Fruit fly (Drosophila melanogaster) whole organism, prepupa: ENCODE data around the gene mub.
A peak's percentile ranks its signal among the peaks of the same experiment; 100 is the strongest.

ENCODE experiments used
- Blimp-1 ChIP-seq: fragments of 200-800 bp; sonication (Bioruptor generic); optimal IDR thresholded peaks from 3 replicates; lab custom pipeline; 2017; ENCODE audit warnings: missing biosample characterization, missing genetic modification characterization, mild to moderate bottlenecking, moderate library complexity, missing genetic modification reagents
- CG10631 ChIP-seq: fragments of 200-800 bp; sonication (Bioruptor generic); optimal IDR thresholded peaks from 2 replicates; lab custom pipeline; 2016; ENCODE audit warnings: missing biosample characterization, missing genetic modification characterization
- CG10669 ChIP-seq: fragments of 200-800 bp; sonication (Bioruptor generic); optimal IDR thresholded peaks from 3 replicates; lab custom pipeline; 2018; ENCODE audit warnings: missing biosample characterization, mild to moderate bottlenecking, missing genetic modification characterization, moderate library complexity
- CG11294 ChIP-seq: fragments of 200-800 bp; sonication (Bioruptor generic); IDR thresholded peaks from 2 replicates; pipeline ENCODE4 v1.3.6; 2022; ENCODE audit warnings: missing biosample characterization, missing genetic modification characterization
- CG11762 ChIP-seq: fragments of 200-800 bp; sonication (Bioruptor generic); optimal IDR thresholded peaks from 3 replicates; lab custom pipeline; 2016; ENCODE audit warnings: missing biosample characterization, missing genetic modification characterization; ENCODE audit not compliant: insufficient read depth
- CG11902 ChIP-seq: fragments of 200-800 bp; sonication (Bioruptor generic); optimal IDR thresholded peaks from 3 replicates; lab custom pipeline; 2016; ENCODE audit warnings: missing biosample characterization, missing genetic modification characterization
- CG1621 ChIP-seq: fragments of 200-800 bp; sonication (Bioruptor generic); optimal IDR thresholded peaks from 3 replicates; lab custom pipeline; 2018; ENCODE audit warnings: missing biosample characterization, mild to moderate bottlenecking, missing genetic modification characterization
- CG16779 ChIP-seq: fragments of 200-800 bp; sonication (Bioruptor generic); optimal IDR thresholded peaks from 3 replicates; lab custom pipeline; 2017; ENCODE audit warnings: missing biosample characterization, mild to moderate bottlenecking, missing genetic modification characterization
- CG3032 ChIP-seq: fragments of 200-800 bp; optimal IDR thresholded peaks from 2 replicates; lab custom pipeline; 2019; ENCODE audit warnings: missing biosample characterization, mild to moderate bottlenecking, missing genetic modification characterization, moderate library complexity
- CG31627 ChIP-seq: fragments of 200-800 bp; sonication (Bioruptor generic); optimal IDR thresholded peaks from 3 replicates; lab custom pipeline; 2016; ENCODE audit warnings: missing biosample characterization, missing genetic modification characterization
- CG32006 ChIP-seq: fragments of 200-800 bp; sonication (Bioruptor generic); optimal IDR thresholded peaks from 3 replicates; lab custom pipeline; 2017; ENCODE audit warnings: missing biosample characterization, mild to moderate bottlenecking, missing genetic modification characterization
- CG4318 ChIP-seq: fragments of 200-800 bp; sonication (Bioruptor generic); optimal IDR thresholded peaks from 3 replicates; lab custom pipeline; 2017; ENCODE audit warnings: missing biosample characterization, mild to moderate bottlenecking, missing genetic modification characterization
- CG6163 ChIP-seq: fragments of 200-800 bp; sonication (Bioruptor generic); IDR thresholded peaks from 3 replicates; pipeline ENCODE4 v1.3.6; 2022; ENCODE audit warnings: missing biosample characterization, missing genetic modification characterization
- CG6854 ChIP-seq: fragments of 200-800 bp; sonication (Bioruptor generic); optimal IDR thresholded peaks from 2 replicates; lab custom pipeline; 2017; ENCODE audit warnings: missing biosample characterization, mild to moderate bottlenecking, missing genetic modification characterization
- CG7368 ChIP-seq: fragments of 200-800 bp; sonication (Bioruptor generic); optimal IDR thresholded peaks from 3 replicates; lab custom pipeline; 2016; ENCODE audit warnings: missing biosample characterization, missing genetic modification characterization
- CG8119 ChIP-seq: fragments of 200-800 bp; sonication (Bioruptor generic); IDR thresholded peaks from 3 replicates; pipeline ENCODE4 v1.3.6; 2022; ENCODE audit warnings: missing biosample characterization, missing genetic modification characterization
- CG8319 ChIP-seq: fragments of 200-800 bp; sonication (Bioruptor generic); optimal IDR thresholded peaks from 3 replicates; lab custom pipeline; 2016; ENCODE audit warnings: missing biosample characterization, missing genetic modification characterization
- CG8632 ChIP-seq: fragments of 200-800 bp; sonication (Bioruptor generic); optimal IDR thresholded peaks from 3 replicates; lab custom pipeline; 2016; ENCODE audit warnings: missing biosample characterization, missing genetic modification characterization
- CG9139 ChIP-seq: fragments of 200-800 bp; sonication (Bioruptor generic); optimal IDR thresholded peaks from 3 replicates; lab custom pipeline; 2017; ENCODE audit warnings: missing biosample characterization, mild to moderate bottlenecking, missing genetic modification characterization
- Eip75B ChIP-seq: fragments of 200-800 bp; sonication (Bioruptor generic); optimal IDR thresholded peaks from 3 replicates; lab custom pipeline; 2016; ENCODE audit warnings: missing biosample characterization, missing genetic modification characterization
- Eip78C ChIP-seq: fragments of 200-800 bp; sonication (Bioruptor generic); peaks from one replicate; lab custom pipeline; 2016; ENCODE audit warnings: missing biosample characterization, missing genetic modification characterization
- Eip93F ChIP-seq: fragments of 200-800 bp; sonication (Bioruptor generic); optimal IDR thresholded peaks from 2 replicates; lab custom pipeline; 2016; ENCODE audit warnings: missing biosample characterization, mild to moderate bottlenecking, missing genetic modification characterization
- Ets21C ChIP-seq: fragments of 200-800 bp; sonication (Bioruptor generic); optimal IDR thresholded peaks from 3 replicates; lab custom pipeline; 2016; ENCODE audit warnings: missing biosample characterization, missing genetic modification characterization
- Ets96B ChIP-seq: fragments of 200-800 bp; optimal IDR thresholded peaks from 2 replicates; lab custom pipeline; 2019; ENCODE audit warnings: missing biosample characterization, mild to moderate bottlenecking, missing genetic modification characterization, moderate library complexity
- Gug ChIP-seq: fragments of 200-800 bp; sonication (Bioruptor generic); IDR thresholded peaks from 2 replicates; pipeline ENCODE4 v1.3.6; 2022; ENCODE audit warnings: missing biosample characterization, missing genetic modification characterization
- Hr38 ChIP-seq: sonication (Bioruptor generic); optimal IDR thresholded peaks from 2 replicates; lab custom pipeline; 2016; ENCODE audit warnings: missing biosample characterization, missing genetic modification characterization
- Hr39 ChIP-seq: fragments of 200-800 bp; sonication (Bioruptor generic); optimal IDR thresholded peaks from 2 replicates; lab custom pipeline; 2016; ENCODE audit warnings: missing biosample characterization, missing genetic modification characterization
- Hr4 ChIP-seq: fragments of 200-800 bp; sonication (Bioruptor generic); optimal IDR thresholded peaks from 3 replicates; lab custom pipeline; 2016; ENCODE audit warnings: missing biosample characterization, missing genetic modification characterization
- Lpt ChIP-seq: fragments of 200-800 bp; sonication (Bioruptor generic); optimal IDR thresholded peaks from 3 replicates; lab custom pipeline; 2016; ENCODE audit warnings: missing biosample characterization, missing genetic modification characterization
- Smox ChIP-seq: fragments of 200-800 bp; sonication (Bioruptor generic); optimal IDR thresholded peaks from 3 replicates; lab custom pipeline; 2016; ENCODE audit warnings: missing biosample characterization, missing genetic modification characterization
- achi ChIP-seq: fragments of 200-800 bp; sonication (Bioruptor generic); optimal IDR thresholded peaks from 3 replicates; lab custom pipeline; 2016; ENCODE audit warnings: missing biosample characterization, missing genetic modification characterization
- acj6 ChIP-seq: fragments of 200-800 bp; sonication (Bioruptor generic); optimal IDR thresholded peaks from 3 replicates; lab custom pipeline; 2016; ENCODE audit warnings: missing biosample characterization, missing genetic modification characterization
- cyc ChIP-seq: fragments of 200-800 bp; sonication (Bioruptor generic); optimal IDR thresholded peaks from 3 replicates; lab custom pipeline; 2016; ENCODE audit warnings: missing biosample characterization, missing genetic modification characterization
- dsx ChIP-seq: fragments of 200-800 bp; optimal IDR thresholded peaks from 3 replicates; lab custom pipeline; 2019; ENCODE audit warnings: missing biosample characterization, mild to moderate bottlenecking, missing genetic modification characterization, moderate library complexity; ENCODE audit not compliant: poor library complexity, severe bottlenecking
- eg ChIP-seq: fragments of 200-800 bp; sonication (Bioruptor generic); IDR thresholded peaks from 3 replicates; pipeline ENCODE4 v1.3.6; 2022; ENCODE audit warnings: missing biosample characterization, missing genetic modification characterization
- esn ChIP-seq: fragments of 200-800 bp; sonication (Bioruptor generic); optimal IDR thresholded peaks from 2 replicates; lab custom pipeline; 2016; ENCODE audit warnings: missing biosample characterization, mild to moderate bottlenecking, missing genetic modification characterization, moderate library complexity
- fd59A ChIP-seq: fragments of 200-800 bp; sonication (Bioruptor generic); optimal IDR thresholded peaks from 2 replicates; lab custom pipeline; 2017; ENCODE audit warnings: missing biosample characterization, mild to moderate bottlenecking, missing genetic modification characterization, missing genetic modification reagents
- fd85E ChIP-seq: fragments of 200-800 bp; sonication (Bioruptor generic); optimal IDR thresholded peaks from 3 replicates; lab custom pipeline; 2016; ENCODE audit warnings: missing biosample characterization, missing genetic modification characterization
- fkh ChIP-seq: fragments of 200-800 bp; sonication (Bioruptor generic); optimal IDR thresholded peaks from 3 replicates; lab custom pipeline; 2017; ENCODE audit warnings: missing biosample characterization, mild to moderate bottlenecking, missing genetic modification characterization, moderate library complexity
- lz ChIP-seq: fragments of 200-800 bp; sonication (Bioruptor generic); optimal IDR thresholded peaks from 3 replicates; lab custom pipeline; 2016; ENCODE audit warnings: missing biosample characterization, missing genetic modification characterization
- net ChIP-seq: fragments of 200-800 bp; sonication (Bioruptor generic); optimal IDR thresholded peaks from 3 replicates; lab custom pipeline; 2016; ENCODE audit warnings: missing biosample characterization, missing genetic modification characterization
- pdm3 ChIP-seq: fragments of 200-800 bp; sonication (Bioruptor generic); optimal IDR thresholded peaks from 3 replicates; lab custom pipeline; 2016; ENCODE audit warnings: missing biosample characterization, missing genetic modification characterization
- spab ChIP-seq: fragments of 200-800 bp; sonication (Bioruptor generic); optimal IDR thresholded peaks from 2 replicates; lab custom pipeline; 2017; ENCODE audit warnings: missing biosample characterization, mild to moderate bottlenecking, missing genetic modification characterization, missing genetic modification reagents
- ss ChIP-seq, 2 experiments: fragments of 200-800 bp; sonication (Bioruptor generic); optimal IDR thresholded peaks; 2 replicates in 1 of 2; 3 replicates in 1 of 2; lab custom pipeline; 2017 to 2018; ENCODE audit warnings: mild to moderate bottlenecking in 2 of 2, missing biosample characterization in 2 of 2, missing genetic modification characterization in 2 of 2, moderate library complexity in 1 of 2
- svp ChIP-seq: fragments of 200-800 bp; sonication (Bioruptor generic); peaks from one replicate; lab custom pipeline; 2016; ENCODE audit warnings: missing biosample characterization, missing genetic modification characterization
- topi ChIP-seq: fragments of 200-800 bp; sonication (Bioruptor generic); optimal IDR thresholded peaks from 3 replicates; lab custom pipeline; 2016; ENCODE audit warnings: missing biosample characterization, missing genetic modification characterization

Gene mub

DNA sequence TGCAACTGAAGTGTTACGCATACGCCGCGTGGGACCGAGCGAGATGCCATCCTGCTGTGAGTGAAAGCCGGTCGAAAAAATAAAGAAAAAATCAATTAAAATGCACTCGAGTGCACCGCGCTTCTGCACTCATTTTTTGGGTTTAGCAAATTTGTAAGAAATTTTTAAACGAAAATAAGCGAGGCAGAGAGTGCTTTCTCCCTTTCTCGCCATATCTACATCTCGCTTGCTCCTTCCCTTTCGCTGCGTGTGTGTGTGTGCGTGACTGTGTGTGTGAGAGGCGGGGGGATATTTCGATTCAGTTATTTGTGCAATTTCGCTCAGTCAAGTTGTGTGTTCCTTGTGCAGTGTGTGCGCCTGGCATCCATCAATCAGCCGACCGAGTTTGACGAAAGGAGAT, at the start of gene mub:
TSS of gene mub (plus strand) at position 301 of the 400 bp plus-strand sequence.
- peak; percentile 11 for TF ChIP-seq Eip78C (GFP tag; lab: Kevin White, UChicago)
- no peak for TF ChIP-seq CG8632 (GFP tag; lab: Kevin White, UChicago)
- peak; percentile 15; the same call in 1 of the 3 replicates for TF ChIP-seq eg (GFP tag; lab: Robert Waterston, UW)

DNA sequence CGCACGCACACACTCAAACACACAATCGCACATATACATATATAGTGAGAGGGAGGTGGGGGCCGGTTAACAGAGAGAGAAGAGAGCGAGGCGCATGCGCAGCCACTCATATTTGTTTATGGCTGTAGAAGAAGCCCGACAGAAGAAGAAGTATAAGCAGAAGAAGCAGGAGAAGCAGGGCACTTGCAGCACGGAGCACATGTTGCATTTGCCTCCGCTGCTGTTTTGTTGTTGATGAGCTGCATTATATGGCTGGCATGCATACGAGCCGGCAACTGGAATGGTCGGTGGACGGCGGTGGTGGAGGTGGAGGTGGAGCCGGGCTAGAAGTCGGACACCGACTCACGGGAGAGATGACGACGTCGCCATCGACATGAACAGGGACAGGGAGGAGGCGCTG, 44.2 kb upstream of the mub start:
- TF ChIP-seq dsx, result peak; percentile 28
- no peak for TF ChIP-seq acj6 (GFP tag; lab: Kevin White, UChicago)
- TF ChIP-seq ss (GFP tag; optimal IDR thresholded peaks at IDR 0.05; lab: Kevin White, UChicago), result peak in 1 of 2 experiments; percentile 20

DNA sequence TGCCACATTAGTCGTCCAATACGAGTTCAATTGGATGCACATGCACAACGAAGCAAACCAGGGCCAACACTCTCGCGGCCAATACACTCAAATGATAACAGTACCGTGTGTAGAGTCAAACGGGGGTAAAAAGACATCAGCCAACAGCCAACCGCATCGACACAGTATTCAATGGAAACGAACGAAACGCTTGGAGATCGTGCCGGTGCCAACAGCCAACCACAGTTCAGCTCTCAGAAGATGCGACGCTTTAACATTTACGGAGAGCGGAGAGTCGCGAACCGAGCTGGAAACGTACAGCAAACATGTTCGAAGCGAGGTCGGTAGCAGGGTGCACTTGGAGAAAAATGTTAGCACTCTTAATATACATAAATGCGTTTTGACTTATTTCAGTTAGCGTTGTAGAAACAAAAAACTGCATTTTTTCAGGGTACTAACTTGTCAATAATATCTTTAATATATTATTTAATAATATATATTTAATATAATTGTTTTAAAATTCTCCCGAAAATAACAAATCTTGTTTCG, 36.5 kb upstream of the mub start:
- TF ChIP-seq spab (GFP tag; lab: Kevin White, UChicago) (peak; percentile 62), Eip93F (GFP tag; lab: Kevin White, UChicago) (no peak), fd59A (GFP tag; lab: Kevin White, UChicago) (peak; percentile 22), CG11294 (GFP tag; lab: Robert Waterston, UW) (peak; percentile 36; the same call in 1 of the 2 replicates), svp (peak; percentile 65), CG4318 (peak; percentile 53), Ets96B (tag; lab: Kevin White, UChicago) (peak; percentile 76), Smox (peak; percentile 36), Hr39 (GFP tag; lab: Kevin White, UChicago) (peak; percentile 33), Hr38 (GFP tag; lab: Kevin White, UChicago) (no peak), CG3032 (peak; percentile 77), Eip78C (GFP tag; lab: Kevin White, UChicago) (peak; percentile 68), pdm3 (GFP tag; lab: Kevin White, UChicago) (peak; percentile 36), Lpt (GFP tag; lab: Kevin White, UChicago) (peak; percentile 55), eg (GFP tag; lab: Robert Waterston, UW) (peak; percentile 95), CG10631 (GFP tag; lab: Kevin White, UChicago) (peak; percentile 70), Gug (GFP tag; lab: Robert Waterston, UW) (peak; percentile 47; the same call in 1 of the 2 replicates), CG6854 (no peak), topi (GFP tag; lab: Kevin White, UChicago) (peak; percentile 45), net (GFP tag; lab: Kevin White, UChicago) (peak; percentile 58), CG11902 (GFP tag; lab: Kevin White, UChicago) (peak; percentile 19), lz (GFP tag; lab: Kevin White, UChicago) (peak; percentile 52), CG11762 (GFP tag; lab: Kevin White, UChicago) (peak; percentile 16), acj6 (GFP tag; lab: Kevin White, UChicago) (peak; percentile 73), CG16779 (tag; lab: Kevin White, UChicago) (peak; percentile 46), CG8632 (GFP tag; lab: Kevin White, UChicago) (peak; percentile 66), CG8319 (no peak), fd85E (no peak), CG1621 (tag; lab: Kevin White, UChicago) (peak; percentile 28), Hr4 (peak; percentile 59), CG9139 (GFP tag; lab: Kevin White, UChicago) (no peak), CG6163 (GFP tag; lab: Robert Waterston, UW) (peak; percentile 88), Blimp-1 (GFP tag; lab: Kevin White, UChicago) (peak; percentile 30), esn (GFP tag; lab: Kevin White, UChicago) (peak; percentile 55), Eip75B (GFP tag; lab: Kevin White, UChicago) (peak; percentile 22), Ets21C (no peak), CG31627 (peak; percentile 23), CG10669 (GFP tag; lab: Kevin White, UChicago) (peak; percentile 51), ss (GFP tag; optimal IDR thresholded peaks at IDR 0.05; lab: Kevin White, UChicago) (peak in 1 of 2 experiments; percentile 66), cyc (GFP tag; lab: Kevin White, UChicago) (peak; percentile 46), CG7368 (GFP tag; lab: Kevin White, UChicago) (no peak), CG8119 (GFP tag; lab: Robert Waterston, UW) (peak; percentile 89), achi (GFP tag; lab: Kevin White, UChicago) (peak; percentile 72), CG32006 (peak; percentile 81), fkh (GFP tag; lab: Kevin White, UChicago) (no peak)
